Fruit fly (Drosophila melanogaster): Measurements from ENCODE around the gene CG17211.
A peak's percentile ranks its signal among the peaks of the same experiment; 100 is the strongest.

CG17211 gene

dm6 chr2L:12096396-12096813, 17.8 kb upstream of the CG17211 start, which contains the start of the genes CG6712 and Mt2 (continued):
- TF ChIP-seq Blimp-1 (GFP tag; optimal IDR thresholded peaks at IDR 0.05) (no peak), NC2α (GFP tag; optimal IDR thresholded peaks at IDR 0.05) (no peak), tna (GFP tag; IDR thresholded peaks at IDR 0.05; ENCODE audit: partially characterized antibody) (no peak), Myb (GFP tag; optimal IDR thresholded peaks at IDR 0.05) (peak; percentile 4), CG8765 (GFP tag; IDR thresholded peaks at IDR 0.05) (no peak), tin (GFP tag; optimal IDR thresholded peaks at IDR 0.05) (no peak), cwo (GFP tag; optimal IDR thresholded peaks at IDR 0.05) (peak; percentile 93), CG11085 (GFP tag; IDR thresholded peaks at IDR 0.05) (no peak), sens-2 (GFP tag; IDR thresholded peaks at IDR 0.05) (no peak), emc (GFP tag; optimal IDR thresholded peaks at IDR 0.05) (no peak), tap (tag; optimal IDR thresholded peaks at IDR 0.05) (no peak), shn (GFP tag; optimal IDR thresholded peaks at IDR 0.05) (no peak), CG10654 (GFP tag; optimal IDR thresholded peaks at IDR 0.05) (no peak), Vsx1 (GFP tag; optimal IDR thresholded peaks at IDR 0.05) (no peak), kay (GFP tag; optimal IDR thresholded peaks at IDR 0.05) (no peak), Drgx (GFP tag; IDR thresholded peaks at IDR 0.05) (no peak), dan (GFP tag; IDR thresholded peaks at IDR 0.05) (no peak), Sry-β (GFP tag; optimal IDR thresholded peaks at IDR 0.05) (no peak), nmo (GFP tag; optimal IDR thresholded peaks at IDR 0.05) (peak; percentile 5), CG30403 (GFP tag; optimal IDR thresholded peaks at IDR 0.05) (no peak), vnd (GFP tag; IDR thresholded peaks at IDR 0.05; ENCODE audit: partially characterized antibody) (no peak), CG14667 (GFP tag; IDR thresholded peaks at IDR 0.05) (no peak), Ets65A (GFP tag) (no peak), twi (tag; optimal IDR thresholded peaks at IDR 0.05) (no peak), CG3065 (GFP tag; optimal IDR thresholded peaks at IDR 0.05) (no peak), so (GFP tag; IDR thresholded peaks at IDR 0.05) (no peak), CG2116 (GFP tag; optimal IDR thresholded peaks at IDR 0.05) (no peak), CG2678 (tag; optimal IDR thresholded peaks at IDR 0.05) (no peak), CG17385 (GFP tag; optimal IDR thresholded peaks at IDR 0.05) (peak; percentile 98), CG7928 (GFP tag; optimal IDR thresholded peaks at IDR 0.05) (no peak), dimm (GFP tag; IDR thresholded peaks at IDR 0.05) (no peak), CG10366 (GFP tag; IDR thresholded peaks at IDR 0.05) (no peak), ken (GFP tag; IDR thresholded peaks at IDR 0.05) (no peak), her (GFP tag; optimal IDR thresholded peaks at IDR 0.05) (no peak), lab (GFP tag; optimal IDR thresholded peaks at IDR 0.05) (no peak), CG17802 (tag; optimal IDR thresholded peaks at IDR 0.05) (no peak), zf30C (GFP tag; optimal IDR thresholded peaks at IDR 0.05) (no peak), Xrp1 (GFP tag; IDR thresholded peaks at IDR 0.05) (no peak), CG10462 (GFP tag; optimal IDR thresholded peaks at IDR 0.05) (no peak), CG10543 (GFP tag; optimal IDR thresholded peaks at IDR 0.05) (no peak), maf-S (GFP tag; optimal IDR thresholded peaks at IDR 0.05) (no peak), vvl (GFP tag; IDR thresholded peaks at IDR 0.05) (no peak), CG9437 (GFP tag; optimal IDR thresholded peaks at IDR 0.05) (no peak), peb (GFP tag; IDR thresholded peaks at IDR 0.05) (no peak), ase (GFP tag; IDR thresholded peaks at IDR 0.05) (no peak), cg (GFP tag; optimal IDR thresholded peaks at IDR 0.05) (no peak), Dad (GFP tag; optimal IDR thresholded peaks at IDR 0.05) (no peak), Jarid2 (GFP tag; optimal IDR thresholded peaks at IDR 0.05) (no peak), CG11695 (GFP tag; IDR thresholded peaks at IDR 0.05) (peak; percentile 30; the same call in 1 of the 3 replicates), CG2202 (tag; optimal IDR thresholded peaks at IDR 0.05) (no peak), dmrt99B (tag; optimal IDR thresholded peaks at IDR 0.05) (no peak), fd96Cb (tag; optimal IDR thresholded peaks at IDR 0.05) (no peak)

All from whole organism, embryonic.